Fruit fly (Drosophila melanogaster): ENCODE data around the gene CG15601.
A peak's percentile ranks its signal among the peaks of the same experiment; 100 is the strongest.

The CG15601 gene

dm6 chrX:15703720-15704206 lies 6.7 kb upstream of the CG15601 start, which contains the start of the genes Pis and Hap40 (continued):
- TF ChIP-seq CG10274 (GFP tag; optimal IDR thresholded peaks at IDR 0.05) (no peak), ac (GFP tag; optimal IDR thresholded peaks at IDR 0.05) (no peak), sens (GFP tag) (peak; percentile 91), p53 (GFP tag; optimal IDR thresholded peaks at IDR 0.05) (no peak), dimm (GFP tag; IDR thresholded peaks at IDR 0.05) (0 out of 2 replicates have a peak, but pooled peaks have one; percentile 15), H15 (GFP tag; IDR thresholded peaks at IDR 0.05) (0 out of 3 replicates have a peak, but pooled peaks have one; percentile 31), CG32772 (GFP tag; IDR thresholded peaks at IDR 0.05) (peak; percentile 73), CG5245 (GFP tag; optimal IDR thresholded peaks at IDR 0.05) (peak; percentile 10), CG6813 (GFP tag; optimal IDR thresholded peaks at IDR 0.05) (no peak), CG17328 (GFP tag; IDR thresholded peaks at IDR 0.05) (0 out of 2 replicates have a peak, but pooled peaks have one; percentile 39), Optix (GFP tag; IDR thresholded peaks at IDR 0.05) (peak; percentile 34; the same call in 1 of the 3 replicates), CG8478 (optimal IDR thresholded peaks at IDR 0.05) (no peak), CG13894 (tag; optimal IDR thresholded peaks at IDR 0.05) (peak; percentile 74), dati (GFP tag; IDR thresholded peaks at IDR 0.05) (no peak), CoRest (tag; optimal IDR thresholded peaks at IDR 0.05) (peak; percentile 90), CG1233 (GFP tag; optimal IDR thresholded peaks at IDR 0.05) (peak; percentile 37), dm (GFP tag; optimal IDR thresholded peaks at IDR 0.05) (no peak), nerfin-2 (GFP tag; IDR thresholded peaks at IDR 0.05; ENCODE audit: partially characterized antibody) (no peak), Fer3 (tag; optimal IDR thresholded peaks at IDR 0.05) (peak; percentile 66), CG6254 (GFP tag; optimal IDR thresholded peaks at IDR 0.05) (no peak), knrl (GFP tag; IDR thresholded peaks at IDR 0.05; ENCODE audit: partially characterized antibody) (no peak), sima (GFP tag; optimal IDR thresholded peaks at IDR 0.05) (no peak), Ssrp (tag; optimal IDR thresholded peaks at IDR 0.05) (peak; percentile 78), lola (GFP tag; optimal IDR thresholded peaks at IDR 0.05) (peak in 1 of 3 experiments; percentile 77), stwl (tag; optimal IDR thresholded peaks at IDR 0.05) (peak; percentile 35), vfl (GFP tag; optimal IDR thresholded peaks at IDR 0.05) (peak; percentile 43), CG14050 (GFP tag; IDR thresholded peaks at IDR 0.05) (no peak; the same call in 2 of the 3 replicates), CG1647 (GFP tag; optimal IDR thresholded peaks at IDR 0.05) (peak; percentile 48), Hr78 (GFP tag; optimal IDR thresholded peaks at IDR 0.05) (peak in 1 of 2 experiments; percentile 38), CG4617 (GFP tag; optimal IDR thresholded peaks at IDR 0.05; ENCODE audit: borderline replicate concordance) (peak; percentile 77), dpn (GFP tag; optimal IDR thresholded peaks at IDR 0.05) (peak; percentile 51 to 78), ap (GFP tag; IDR thresholded peaks at IDR 0.05) (peak; percentile 47), CG8924 (tag; optimal IDR thresholded peaks at IDR 0.05) (peak; percentile 77), CG31388 (GFP tag; optimal IDR thresholded peaks at IDR 0.05) (peak; percentile 2), zfh1 (GFP tag; IDR thresholded peaks at IDR 0.05) (peak; percentile 67; the same call in 2 of the 3 replicates), insv (GFP tag; optimal IDR thresholded peaks at IDR 0.05) (peak in 1 of 2 experiments; percentile 49), CG17359 (tag; optimal IDR thresholded peaks at IDR 0.05) (peak; percentile 66), nmo (GFP tag; optimal IDR thresholded peaks at IDR 0.05) (peak; percentile 88), CG18764 (GFP tag; optimal IDR thresholded peaks at IDR 0.05) (peak; percentile 43), ab (GFP tag; optimal IDR thresholded peaks at IDR 0.05) (no peak), gt (GFP tag; IDR thresholded peaks at IDR 0.05) (no peak), D19B (GFP tag; optimal IDR thresholded peaks at IDR 0.05) (peak; percentile 29), CG14441 (GFP tag; IDR thresholded peaks at IDR 0.05) (peak; percentile 74), exex (tag; optimal IDR thresholded peaks at IDR 0.05) (no peak), HHEX (GFP tag; optimal IDR thresholded peaks at IDR 0.05) (peak; percentile 64), CG17912 (GFP tag; optimal IDR thresholded peaks at IDR 0.05) (no peak), fd64A (GFP tag; optimal IDR thresholded peaks at IDR 0.05) (no peak), Jarid2 (GFP tag; optimal IDR thresholded peaks at IDR 0.05) (no peak), gro (GFP tag; optimal IDR thresholded peaks at IDR 0.05) (peak; percentile 41), CG16815 (GFP tag; optimal IDR thresholded peaks at IDR 0.05) (peak; percentile 72)

All from whole organism, embryonic.